Worm (Caenorhabditis elegans): ENCODE data around the gene pdhk-2.

pdhk-2 gene

ce11 chrIII:8731973-8732372 is 9.2 kb downstream of the pdhk-2 start:
- peak; percentile 0 for TF ChIP-seq nhr-43 (tag; optimal IDR thresholded peaks at IDR 0.05; ENCODE audit: poor library complexity, severe bottlenecking)
- no peak for TF ChIP-seq pha-4 (tag; optimal IDR thresholded peaks at IDR 0.05)
- TF ChIP-seq snpc-4 (tag; optimal IDR thresholded peaks at IDR 0.05) = no peak
- TF ChIP-seq ama-1 (optimal IDR thresholded peaks at IDR 0.05) = no peak
- TF ChIP-seq zag-1 (tag; optimal IDR thresholded peaks at IDR 0.05) = no peak
- TF ChIP-seq jun-1 (tag; optimal IDR thresholded peaks at IDR 0.05) = no peak
- TF ChIP-seq elt-2 (tag; optimal IDR thresholded peaks at IDR 0.05) = peak; percentile 0
- no peak for TF ChIP-seq lin-39 (tag; optimal IDR thresholded peaks at IDR 0.05)
- no peak for TF ChIP-seq egl-27 (tag; optimal IDR thresholded peaks at IDR 0.05)
- peak; percentile 42 for TF ChIP-seq nfya-1 (tag; optimal IDR thresholded peaks at IDR 0.05; ENCODE audit: insufficient read depth)
- TF ChIP-seq ceh-28 (tag; optimal IDR thresholded peaks at IDR 0.05) = no peak
- TF ChIP-seq fkh-2 (tag; optimal IDR thresholded peaks at IDR 0.05) = no peak
- no peak for TF ChIP-seq hmg-11 (tag; optimal IDR thresholded peaks at IDR 0.05)
- peak; percentile 35 for TF ChIP-seq nhr-25 (tag; optimal IDR thresholded peaks at IDR 0.05)
- TF ChIP-seq egl-5 (tag; optimal IDR thresholded peaks at IDR 0.05) = no peak
- TF ChIP-seq nhr-11 (tag; optimal IDR thresholded peaks at IDR 0.05) = no peak
- no peak for TF ChIP-seq lin-15B (tag; optimal IDR thresholded peaks at IDR 0.05)
- TF ChIP-seq nhr-76 (tag; optimal IDR thresholded peaks at IDR 0.05) = no peak
- no peak for TF ChIP-seq fos-1 (tag; optimal IDR thresholded peaks at IDR 0.05)
- TF ChIP-seq nhr-12 (tag; optimal IDR thresholded peaks at IDR 0.05) = no peak
- TF ChIP-seq ceh-82 (tag; optimal IDR thresholded peaks at IDR 0.05) = no peak
- TF ChIP-seq unc-62 (GFP tag; optimal IDR thresholded peaks at IDR 0.05) = no peak
- no peak for TF ChIP-seq nhr-23 (tag; optimal IDR thresholded peaks at IDR 0.05)
- TF ChIP-seq ztf-4 (tag; optimal IDR thresholded peaks at IDR 0.05) = no peak
- no peak for TF ChIP-seq elt-3 (tag; optimal IDR thresholded peaks at IDR 0.05)
- TF ChIP-seq mdl-1 (tag; optimal IDR thresholded peaks at IDR 0.05) = no peak
- TF ChIP-seq aly-2 (tag; optimal IDR thresholded peaks at IDR 0.05) = no peak
- TF ChIP-seq ceh-16 (tag; optimal IDR thresholded peaks at IDR 0.05) = no peak
- no peak for TF ChIP-seq ztf-11 (tag; optimal IDR thresholded peaks at IDR 0.05)

- no peak for TF ChIP-seq nhr-25 (tag; optimal IDR thresholded peaks at IDR 0.05)
Measured at ce11 chrIII:8731310-8731709, 9.9 kb downstream of the pdhk-2 start, which contains the start of gene ZK370.4. TSS of gene ZK370.4 (minus strand) at chrIII:8731410.

- TF ChIP-seq egl-27 (tag; optimal IDR thresholded peaks at IDR 0.05) (no peak), nhr-67 (tag; optimal IDR thresholded peaks at IDR 0.05) (no peak)
Measured at ce11 chrIII:8726019-8726894, 15.0 kb downstream of the pdhk-2 start.

ce11 chrIII:8725224-8725623 is 16.0 kb downstream of the pdhk-2 start:
- TF ChIP-seq nhr-43 (tag; optimal IDR thresholded peaks at IDR 0.05; ENCODE audit: poor library complexity, severe bottlenecking) (no peak), ceh-9 (tag; optimal IDR thresholded peaks at IDR 0.05) (no peak)

ce11 chrIII:8719769-8720252 is 21.4 kb downstream of the pdhk-2 start, which contains the start of gene hipr-1:
TSS of gene hipr-1 (plus strand) at chrIII:8720202.
- no peak for TF ChIP-seq pqm-1 (tag; optimal IDR thresholded peaks at IDR 0.05)
- peak; percentile 65 for TF ChIP-seq pha-4 (tag; optimal IDR thresholded peaks at IDR 0.05)

ce11 chrIII:8719105-8719504 is 22.1 kb downstream of the pdhk-2 start:
- TF ChIP-seq nhr-25 (tag; optimal IDR thresholded peaks at IDR 0.05) (no peak), lin-39 (tag; optimal IDR thresholded peaks at IDR 0.05) (no peak), nhr-28 (tag; optimal IDR thresholded peaks at IDR 0.05) (no peak), ama-1 (optimal IDR thresholded peaks at IDR 0.05) (no peak), daf-12 (tag; optimal IDR thresholded peaks at IDR 0.05) (no peak), elt-2 (tag; optimal IDR thresholded peaks at IDR 0.05) (no peak), lin-15B (tag; optimal IDR thresholded peaks at IDR 0.05) (no peak), nhr-77 (tag; optimal IDR thresholded peaks at IDR 0.05) (no peak), egl-27 (tag; optimal IDR thresholded peaks at IDR 0.05) (no peak), aly-2 (tag; optimal IDR thresholded peaks at IDR 0.05) (no peak), nhr-12 (tag; optimal IDR thresholded peaks at IDR 0.05) (no peak), fkh-2 (tag; optimal IDR thresholded peaks at IDR 0.05) (no peak), unc-62 (GFP tag; optimal IDR thresholded peaks at IDR 0.05) (no peak), ztf-11 (tag; optimal IDR thresholded peaks at IDR 0.05) (no peak), pha-4 (tag; optimal IDR thresholded peaks at IDR 0.05) (no peak), mml-1 (tag; optimal IDR thresholded peaks at IDR 0.05) (no peak), nhr-23 (tag; optimal IDR thresholded peaks at IDR 0.05) (no peak), nhr-67 (tag; optimal IDR thresholded peaks at IDR 0.05) (no peak), egl-5 (tag; optimal IDR thresholded peaks at IDR 0.05) (no peak)

Data from whole organism, L3 larva.